Fruit fly (Drosophila melanogaster): ENCODE results near the gene Girdin.

- TF ChIP-seq CG5204 (GFP tag; optimal IDR thresholded peaks at IDR 0.05), result peak; percentile 82
- TF ChIP-seq CG14711 (tag; optimal IDR thresholded peaks at IDR 0.05), result peak; percentile 81
Observed at dm6 chr3L:3198447-3199402, 20.0 kb downstream of the Girdin start, which contains the start of the genes CG32276 and gry.

Measured in whole organism, adult.